Worm (Caenorhabditis elegans): ENCODE measurements around the gene nhr-258.

- TF ChIP-seq ztf-29 (GFP tag; IDR thresholded peaks at IDR 0.05) (no peak), T22C8.4 (GFP tag; IDR thresholded peaks at IDR 0.05) (no peak), med-1 (GFP tag; optimal IDR thresholded peaks at IDR 0.05; ENCODE audit: insufficient read depth) (no peak), klf-2 (GFP tag; conservative IDR thresholded peaks at IDR 0.05) (no peak), flt-1 (GFP tag; IDR thresholded peaks at IDR 0.05) (no peak), cog-1 (tag; optimal IDR thresholded peaks at IDR 0.05) (no peak), ztf-23 (GFP tag; IDR thresholded peaks at IDR 0.05) (no peak), ref-1 (GFP tag; conservative IDR thresholded peaks at IDR 0.05) (no peak), tab-1 (GFP tag; IDR thresholded peaks at IDR 0.05) (no peak)
These were observed 44.0 kb upstream of the nhr-258 start for ce11 chrIV:8000763-8001162.
